Fruit fly (Drosophila melanogaster) whole organism, embryonic: ENCODE data around the gene Lip3.

Source experiments
- Blimp-1 ChIP-seq: fragments of 200-800 bp; sonication (Bioruptor generic); optimal IDR thresholded peaks from 3 replicates; lab custom pipeline; 2018; ENCODE audit warnings: missing biosample characterization, missing genetic modification characterization, mild to moderate bottlenecking, moderate library complexity, missing genetic modification reagents
- CG10147 ChIP-seq: fragments of 200-800 bp; sonication (Bioruptor generic); optimal IDR thresholded peaks from 2 replicates; lab custom pipeline; 2019; ENCODE audit warnings: missing biosample characterization, mild to moderate bottlenecking, missing genetic modification characterization, moderate library complexity
- CG10431 ChIP-seq: fragments of 200-800 bp; sonication (Bioruptor generic); optimal IDR thresholded peaks from 3 replicates; lab custom pipeline; 2018; ENCODE audit warnings: missing biosample characterization, mild to moderate bottlenecking, missing genetic modification characterization
- CG10565 ChIP-seq: fragments of 200-800 bp; sonication (Bioruptor generic); optimal IDR thresholded peaks from 3 replicates; lab custom pipeline; 2016; ENCODE audit warnings: missing biosample characterization, mild to moderate bottlenecking, missing genetic modification characterization
- CG13894 ChIP-seq: fragments of 200-800 bp; sonication (Bioruptor generic); optimal IDR thresholded peaks from 3 replicates; lab custom pipeline; 2018; ENCODE audit warnings: missing biosample characterization, mild to moderate bottlenecking, missing genetic modification characterization, moderate library complexity
- CG15011 ChIP-seq: fragments of 200-800 bp; sonication (Bioruptor generic); optimal IDR thresholded peaks from 3 replicates; lab custom pipeline; 2018; ENCODE audit warnings: missing biosample characterization, mild to moderate bottlenecking, missing genetic modification characterization
- CG15073 ChIP-seq: fragments of 200-800 bp; sonication (Bioruptor generic); optimal IDR thresholded peaks from 2 replicates; lab custom pipeline; 2016; ENCODE audit warnings: missing biosample characterization, missing genetic modification characterization
- CG15514 ChIP-seq: fragments of 200-800 bp; sonication (Bioruptor generic); optimal IDR thresholded peaks from 3 replicates; lab custom pipeline; 2017; ENCODE audit warnings: missing biosample characterization, missing genetic modification characterization, mild to moderate bottlenecking, moderate library complexity, missing genetic modification reagents
- CG18764 ChIP-seq: fragments of 200-800 bp; sonication (Bioruptor generic); optimal IDR thresholded peaks from 3 replicates; lab custom pipeline; 2016; ENCODE audit warnings: missing biosample characterization, missing genetic modification characterization
- CG34422 ChIP-seq: fragments of 200-800 bp; sonication (Bioruptor generic); IDR thresholded peaks from 3 replicates; pipeline ENCODE4 v1.3.6; 2022; ENCODE audit warnings: missing biosample characterization, missing genetic modification characterization
- CG4617 ChIP-seq: fragments of 200-800 bp; sonication (Bioruptor generic); optimal IDR thresholded peaks from 3 replicates; lab custom pipeline; 2016; ENCODE audit warnings: missing biosample characterization, missing genetic modification characterization, borderline replicate concordance
- CG5180 ChIP-seq: fragments of 200-800 bp; sonication (Bioruptor generic); optimal IDR thresholded peaks from 3 replicates; lab custom pipeline; 2017; ENCODE audit warnings: missing biosample characterization, missing genetic modification characterization, mild to moderate bottlenecking, moderate library complexity, missing genetic modification reagents
- CG6791 ChIP-seq: fragments of 200-800 bp; sonication (Bioruptor generic); IDR thresholded peaks from 3 replicates; pipeline ENCODE4 v1.3.6; 2022; ENCODE audit warnings: missing biosample characterization, missing genetic modification characterization; ENCODE audit not compliant: partially characterized antibody
- CG8359 ChIP-seq: fragments of 200-800 bp; sonication (Bioruptor generic); optimal IDR thresholded peaks from 2 replicates; lab custom pipeline; 2017; ENCODE audit warnings: missing biosample characterization, mild to moderate bottlenecking, missing genetic modification characterization, borderline replicate concordance
- CG9727 ChIP-seq: fragments of 200-800 bp; sonication (Bioruptor generic); optimal IDR thresholded peaks from 3 replicates; lab custom pipeline; 2017; ENCODE audit warnings: missing biosample characterization, mild to moderate bottlenecking, missing genetic modification characterization
- CHES-1-like ChIP-seq: fragments of 200-800 bp; sonication (Bioruptor generic); optimal IDR thresholded peaks from 2 replicates; lab custom pipeline; 2016; ENCODE audit warnings: missing biosample characterization, missing genetic modification characterization
- CkIIα-i1 ChIP-seq: fragments of 200-800 bp; sonication (Bioruptor generic); IDR thresholded peaks from 2 replicates; pipeline ENCODE4 v1.3.6; 2022; ENCODE audit warnings: missing biosample characterization, missing genetic modification characterization
- D19B ChIP-seq: fragments of 200-800 bp; sonication (Bioruptor generic); optimal IDR thresholded peaks from 2 replicates; lab custom pipeline; 2017; ENCODE audit warnings: missing biosample characterization, mild to moderate bottlenecking, missing genetic modification characterization
- Dll ChIP-seq: fragments of 200-800 bp; sonication (Bioruptor generic); IDR thresholded peaks from 4 replicates; pipeline ENCODE4 v1.3.6; 2022; ENCODE audit warnings: missing biosample characterization, missing genetic modification characterization; ENCODE audit not compliant: partially characterized antibody
- Doc2 ChIP-seq: fragments of 200-800 bp; sonication (Bioruptor generic); IDR thresholded peaks from 2 replicates; pipeline ENCODE4 v1.3.6; 2022; ENCODE audit warnings: missing biosample characterization, missing genetic modification characterization
- Drgx ChIP-seq: fragments of 200-800 bp; sonication (Bioruptor generic); IDR thresholded peaks from 2 replicates; pipeline ENCODE4 v1.3.6; 2022; ENCODE audit warnings: missing biosample characterization, missing genetic modification characterization
- Elba2 ChIP-seq: fragments of 200-800 bp; sonication (Bioruptor generic); optimal IDR thresholded peaks from 3 replicates; lab custom pipeline; 2016; ENCODE audit warnings: missing biosample characterization, missing genetic modification characterization
- HLH4C ChIP-seq: fragments of 200-800 bp; sonication (Bioruptor generic); IDR thresholded peaks from 3 replicates; pipeline ENCODE4 v1.3.6; 2022; ENCODE audit warnings: missing biosample characterization, missing genetic modification characterization; ENCODE audit not compliant: partially characterized antibody
- Hand ChIP-seq: fragments of 200-800 bp; sonication (Bioruptor generic); optimal IDR thresholded peaks from 2 replicates; lab custom pipeline; 2017; ENCODE audit warnings: mild to moderate bottlenecking, missing biosample characterization, missing genetic modification reagents, missing genetic modification characterization
- Lim3 ChIP-seq: fragments of 200-800 bp; sonication (Bioruptor generic); IDR thresholded peaks from 2 replicates; pipeline ENCODE4 v1.3.6; 2022; ENCODE audit warnings: missing biosample characterization, missing genetic modification characterization
- MBD-R2 ChIP-seq: fragments of 200-800 bp; sonication (Bioruptor generic); IDR thresholded peaks from 2 replicates; pipeline ENCODE4 v1.3.6; 2022; ENCODE audit warnings: missing biosample characterization, missing genetic modification characterization
- Oaz ChIP-seq: fragments of 200-800 bp; sonication (Bioruptor generic); IDR thresholded peaks from 2 replicates; pipeline ENCODE4 v1.3.6; 2022; ENCODE audit warnings: missing biosample characterization, missing genetic modification characterization
- Rfx ChIP-seq: fragments of 200-800 bp; sonication (Bioruptor generic); IDR thresholded peaks from 2 replicates; pipeline ENCODE4 v1.3.6; 2022; ENCODE audit warnings: missing biosample characterization, missing genetic modification characterization
- Sox100B ChIP-seq: fragments of 200-800 bp; sonication (Bioruptor generic); optimal IDR thresholded peaks from 3 replicates; lab custom pipeline; 2018; ENCODE audit warnings: missing biosample characterization, mild to moderate bottlenecking, missing genetic modification characterization
- Sox102F ChIP-seq: fragments of 200-800 bp; sonication (Bioruptor generic); optimal IDR thresholded peaks from 2 replicates; lab custom pipeline; 2018; ENCODE audit warnings: missing biosample characterization, mild to moderate bottlenecking, missing genetic modification characterization, moderate library complexity
- Sry-β ChIP-seq: fragments of 200-800 bp; sonication (Bioruptor generic); optimal IDR thresholded peaks from 2 replicates; lab custom pipeline; 2018; ENCODE audit warnings: missing biosample characterization, mild to moderate bottlenecking, missing genetic modification characterization, moderate library complexity
- ab ChIP-seq: fragments of 200-800 bp; sonication (Bioruptor generic); optimal IDR thresholded peaks from 2 replicates; lab custom pipeline; 2016; ENCODE audit warnings: missing biosample characterization, missing genetic modification characterization
- ap ChIP-seq: fragments of 200-800 bp; sonication (Bioruptor generic); IDR thresholded peaks from 2 replicates; pipeline ENCODE4 v1.3.6; 2022; ENCODE audit warnings: missing biosample characterization, missing genetic modification characterization
- btn ChIP-seq: fragments of 200-800 bp; sonication (Bioruptor generic); optimal IDR thresholded peaks from 2 replicates; lab custom pipeline; 2016; ENCODE audit warnings: missing biosample characterization, missing genetic modification characterization
- cwo ChIP-seq: fragments of 200-800 bp; sonication (Bioruptor generic); optimal IDR thresholded peaks from 3 replicates; lab custom pipeline; 2017; ENCODE audit warnings: missing biosample characterization, missing genetic modification characterization, mild to moderate bottlenecking, moderate library complexity, missing genetic modification reagents
- dati ChIP-seq: fragments of 200-800 bp; sonication (Bioruptor generic); IDR thresholded peaks from 2 replicates; pipeline ENCODE4 v1.3.6; 2022; ENCODE audit warnings: missing biosample characterization, missing genetic modification characterization
- jigr1 ChIP-seq: fragments of 200-800 bp; sonication (Bioruptor generic); IDR thresholded peaks from 3 replicates; pipeline ENCODE4 v1.3.6; 2022; ENCODE audit warnings: missing biosample characterization, missing genetic modification characterization
- nau ChIP-seq: fragments of 200-800 bp; sonication (Bioruptor generic); optimal IDR thresholded peaks from 3 replicates; lab custom pipeline; 2017; ENCODE audit warnings: missing biosample characterization, mild to moderate bottlenecking, missing genetic modification characterization, missing genetic modification reagents
- org-1 ChIP-seq: fragments of 200-800 bp; sonication (Bioruptor generic); optimal IDR thresholded peaks from 2 replicates; lab custom pipeline; 2017; ENCODE audit warnings: missing biosample characterization, missing genetic modification characterization
- p53 ChIP-seq: fragments of 200-800 bp; sonication (Bioruptor generic); optimal IDR thresholded peaks from 2 replicates; lab custom pipeline; 2016; ENCODE audit warnings: missing biosample characterization, missing genetic modification characterization
- pfk ChIP-seq: fragments of 200-800 bp; sonication (Bioruptor generic); optimal IDR thresholded peaks from 2 replicates; lab custom pipeline; 2018; ENCODE audit warnings: missing biosample characterization, mild to moderate bottlenecking, missing genetic modification characterization, moderate library complexity
- psq ChIP-seq: fragments of 200-800 bp; sonication (Bioruptor generic); optimal IDR thresholded peaks from 2 replicates; lab custom pipeline; 2017; ENCODE audit warnings: missing biosample characterization, missing genetic modification characterization
- sens ChIP-seq: fragments of 200-800 bp; sonication (Bioruptor generic); peaks from one replicate; lab custom pipeline; 2016; ENCODE audit warnings: missing biosample characterization, missing genetic modification characterization
- tgo ChIP-seq: fragments of 200-800 bp; sonication (Bioruptor generic); IDR thresholded peaks from 3 replicates; pipeline ENCODE4 v1.3.6; 2022; ENCODE audit warnings: missing biosample characterization, missing genetic modification characterization
- tll ChIP-seq, 2 experiments: fragments of 200-800 bp in 1 of 2; fragments of >200 bp in 1 of 2; sonication (Bioruptor generic) in 1 of 2; optimal IDR thresholded peaks; 2 replicates each; lab custom pipeline; 2017 to 2019; ENCODE audit warnings: missing biosample characterization in 2 of 2, missing genetic modification characterization in 2 of 2, mild to moderate bottlenecking in 1 of 2, moderate library complexity in 1 of 2
- twi ChIP-seq: fragments of 200-800 bp; optimal IDR thresholded peaks from 2 replicates; lab custom pipeline; 2019; ENCODE audit warnings: missing biosample characterization, mild to moderate bottlenecking, missing genetic modification characterization, moderate library complexity
- wek ChIP-seq: fragments of 200-800 bp; sonication (Bioruptor generic); optimal IDR thresholded peaks from 3 replicates; lab custom pipeline; 2018; ENCODE audit warnings: missing biosample characterization, mild to moderate bottlenecking, missing genetic modification characterization, moderate library complexity
- zf30C ChIP-seq: fragments of 200-800 bp; sonication (Bioruptor generic); optimal IDR thresholded peaks from 3 replicates; lab custom pipeline; 2018; ENCODE audit warnings: missing biosample characterization, mild to moderate bottlenecking, missing genetic modification characterization
- zfh2 ChIP-seq: fragments of 200-800 bp; sonication (Bioruptor generic); optimal IDR thresholded peaks from 2 replicates; lab custom pipeline; 2016; ENCODE audit warnings: missing biosample characterization, missing genetic modification characterization

The Lip3 gene

DNA sequence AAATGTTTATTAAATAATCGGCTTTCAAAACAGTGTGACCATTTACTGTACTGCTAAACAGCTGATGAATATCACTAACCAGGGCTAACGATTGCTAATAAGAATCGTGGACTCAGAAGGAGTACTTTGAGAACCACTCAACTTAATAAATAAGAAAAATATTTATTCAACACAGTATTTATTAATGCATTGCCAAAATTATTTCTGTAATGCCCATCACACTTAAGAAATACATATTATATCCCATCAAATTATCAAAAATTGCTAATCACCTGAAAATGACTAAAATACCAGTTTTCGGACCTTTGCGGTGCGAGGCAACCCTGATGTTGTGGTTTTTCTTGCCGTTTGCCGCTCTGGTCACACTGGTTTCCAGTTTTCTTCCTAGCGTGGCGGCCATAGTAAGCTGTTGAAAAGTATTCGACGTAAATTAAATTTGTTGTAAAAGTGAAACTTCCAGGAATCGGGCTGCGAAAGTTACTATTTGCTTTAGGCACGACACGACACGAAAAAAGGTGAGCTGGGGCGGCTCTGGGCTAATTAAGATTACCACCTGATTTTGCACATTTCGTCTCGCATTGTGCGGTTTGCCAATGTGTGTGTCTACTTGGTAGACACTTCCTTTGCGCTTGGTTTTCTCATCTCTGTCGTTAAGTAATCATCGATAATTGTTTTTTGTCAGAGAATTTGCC is 10.2 kb upstream of the Lip3 start, which contains the start of the genes mRpS21 and Droj2 (continued):
- peak; percentile 43 for TF ChIP-seq CG4617 (GFP tag; lab: Kevin White, UChicago)
- no peak for TF ChIP-seq Lim3
- TF ChIP-seq btn (GFP tag; lab: Kevin White, UChicago): no peak
- no peak for TF ChIP-seq ap (GFP tag; lab: Robert Waterston, UW)
- no peak for TF ChIP-seq Oaz (GFP tag; lab: Robert Waterston, UW)
- TF ChIP-seq Sry-β: no peak
- TF ChIP-seq zf30C: no peak
- no peak for TF ChIP-seq CG8359 (GFP tag; lab: Kevin White, UChicago)
- TF ChIP-seq org-1 (GFP tag; lab: Kevin White, UChicago): no peak
- no peak for TF ChIP-seq HLH4C (GFP tag; lab: Robert Waterston, UW)
- no peak for TF ChIP-seq Dll (GFP tag; lab: Robert Waterston, UW)
- no peak for TF ChIP-seq Hand (GFP tag; lab: Kevin White, UChicago)
- no peak for TF ChIP-seq CG15011 (GFP tag; lab: Kevin White, UChicago)
- peak; percentile 25 for TF ChIP-seq ab (GFP tag; lab: Kevin White, UChicago)
- TF ChIP-seq cwo: no peak
- TF ChIP-seq CHES-1-like (GFP tag; lab: Kevin White, UChicago): peak; percentile 6
- TF ChIP-seq Blimp-1 (GFP tag; lab: Kevin White, UChicago): no peak
- peak; percentile 63 for TF ChIP-seq twi (tag; lab: Kevin White, UChicago)
- peak; percentile 65; the same call in 2 of the 3 replicates for TF ChIP-seq CG34422 (GFP tag; lab: Robert Waterston, UW)
- TF ChIP-seq CG10565 (GFP tag; lab: Kevin White, UChicago): no peak
- peak; percentile 98 for TF ChIP-seq CG15514 (GFP tag; lab: Kevin White, UChicago)
- TF ChIP-seq CG5180: no peak
- no peak for TF ChIP-seq CkIIα-i1
- TF ChIP-seq Rfx (GFP tag; lab: Robert Waterston, UW): peak; percentile 64
- peak; percentile 59 for TF ChIP-seq CG13894 (tag; lab: Kevin White, UChicago)
- 0 out of 3 replicates have a peak, but pooled peaks have one; percentile 17 for TF ChIP-seq tgo
- no peak for TF ChIP-seq Sox102F
- TF ChIP-seq tll (GFP tag; optimal IDR thresholded peaks at IDR 0.05; lab: Kevin White, UChicago): peak in 1 of 2 experiments; percentile 28
- no peak for TF ChIP-seq psq (GFP tag; lab: Kevin White, UChicago)
- no peak for TF ChIP-seq D19B (GFP tag; lab: Kevin White, UChicago)
- TF ChIP-seq dati (GFP tag; lab: Robert Waterston, UW): no peak
- TF ChIP-seq wek (GFP tag; lab: Kevin White, UChicago): peak; percentile 0
- TF ChIP-seq p53 (GFP tag; lab: Kevin White, UChicago): no peak
- TF ChIP-seq CG6791: peak; percentile 30; the same call in 2 of the 3 replicates
- no peak for TF ChIP-seq pfk (GFP tag; lab: Kevin White, UChicago)
- no peak for TF ChIP-seq Drgx (GFP tag; lab: Robert Waterston, UW)
- peak; percentile 95 for TF ChIP-seq Elba2
- no peak for TF ChIP-seq jigr1 (GFP tag; lab: Robert Waterston, UW)
- TF ChIP-seq Sox100B (GFP tag; lab: Kevin White, UChicago): no peak
- TF ChIP-seq nau (GFP tag; lab: Kevin White, UChicago): no peak
- TF ChIP-seq Doc2 (GFP tag; lab: Robert Waterston, UW): no peak
- peak; percentile 40 for TF ChIP-seq CG9727
- no peak for TF ChIP-seq CG18764 (GFP tag; lab: Kevin White, UChicago)
- peak; percentile 88 for TF ChIP-seq MBD-R2
- peak; percentile 92 for TF ChIP-seq sens (GFP tag; lab: Kevin White, UChicago)
- TF ChIP-seq zfh2: peak; percentile 62
- peak; percentile 29 for TF ChIP-seq CG10431 (GFP tag; lab: Kevin White, UChicago)
- TF ChIP-seq CG15073 (GFP tag; lab: Kevin White, UChicago): no peak
- TF ChIP-seq CG10147: peak; percentile 60
